Fruit fly (Drosophila melanogaster) whole organism, embryonic: Measurements from ENCODE around the gene CG43448.

Source experiments
- Abd-B ChIP-seq: fragments of 200-800 bp; sonication (Bioruptor generic); optimal IDR thresholded peaks from 2 replicates; lab custom pipeline; 2018; ENCODE audit warnings: missing biosample characterization, mild to moderate bottlenecking, missing genetic modification characterization, moderate library complexity
- Antp ChIP-seq: fragments of 200-800 bp; sonication (Bioruptor generic); optimal IDR thresholded peaks from 3 replicates; lab custom pipeline; 2016; ENCODE audit warnings: missing biosample characterization, missing genetic modification characterization
- C15 ChIP-seq: fragments of 200-800 bp; sonication (Bioruptor generic); IDR thresholded peaks from 3 replicates; pipeline ENCODE4 v1.3.6; 2022; ENCODE audit warnings: missing biosample characterization, missing genetic modification characterization
- CG10366 ChIP-seq: fragments of 200-800 bp; sonication (Bioruptor generic); IDR thresholded peaks from 2 replicates; pipeline ENCODE4 v1.3.6; 2022; ENCODE audit warnings: missing biosample characterization, missing genetic modification characterization
- CG10959 ChIP-seq: fragments of 200-800 bp; sonication (Bioruptor generic); IDR thresholded peaks from 2 replicates; pipeline ENCODE4 v1.3.6; 2022; ENCODE audit warnings: missing biosample characterization, missing genetic modification characterization
- CG12155 ChIP-seq: fragments of 200-800 bp; sonication (Bioruptor generic); optimal IDR thresholded peaks from 3 replicates; lab custom pipeline; 2016; ENCODE audit warnings: missing biosample characterization, missing genetic modification characterization
- CG16813 ChIP-seq: fragments of 200-800 bp; sonication (Bioruptor generic); IDR thresholded peaks from 3 replicates; pipeline ENCODE4 v1.3.6; 2022; ENCODE audit warnings: missing biosample characterization, missing genetic modification characterization; ENCODE audit not compliant: partially characterized antibody
- CG17186 ChIP-seq: fragments of 200-800 bp; sonication (Bioruptor generic); optimal IDR thresholded peaks from 3 replicates; lab custom pipeline; 2017; ENCODE audit warnings: missing biosample characterization, missing genetic modification reagents, missing genetic modification characterization
- CG17359 ChIP-seq: fragments of 200-800 bp; sonication (Bioruptor generic); optimal IDR thresholded peaks from 3 replicates; lab custom pipeline; 2018; ENCODE audit warnings: missing biosample characterization, mild to moderate bottlenecking, missing genetic modification characterization, moderate library complexity
- CG17802 ChIP-seq: fragments of 200-800 bp; sonication (Bioruptor generic); optimal IDR thresholded peaks from 2 replicates; lab custom pipeline; 2018; ENCODE audit warnings: missing biosample characterization, mild to moderate bottlenecking, missing genetic modification characterization, moderate library complexity
- CG17829 ChIP-seq: fragments of 200-800 bp; optimal IDR thresholded peaks from 2 replicates; lab custom pipeline; 2019; ENCODE audit warnings: missing biosample characterization, mild to moderate bottlenecking, missing genetic modification characterization, moderate library complexity
- CG30431 ChIP-seq: fragments of 200-800 bp; sonication (Bioruptor generic); optimal IDR thresholded peaks from 2 replicates; lab custom pipeline; 2017; ENCODE audit warnings: missing biosample characterization, missing genetic modification characterization
- CG3407 ChIP-seq: fragments of 200-800 bp; sonication (Bioruptor generic); optimal IDR thresholded peaks from 2 replicates; lab custom pipeline; 2018; ENCODE audit warnings: missing biosample characterization, mild to moderate bottlenecking, missing genetic modification characterization
- CG34224 ChIP-seq: fragments of 200-800 bp; sonication (Bioruptor generic); IDR thresholded peaks from 3 replicates; pipeline ENCODE4 v1.3.6; 2022; ENCODE audit warnings: missing biosample characterization, missing genetic modification characterization; ENCODE audit not compliant: partially characterized antibody
- CG4707 ChIP-seq: fragments of 200-800 bp; sonication (Bioruptor generic); optimal IDR thresholded peaks from 2 replicates; lab custom pipeline; 2018; ENCODE audit warnings: missing biosample characterization, mild to moderate bottlenecking, missing genetic modification characterization, moderate library complexity
- CG6813 ChIP-seq: fragments of 200-800 bp; sonication (Bioruptor generic); optimal IDR thresholded peaks from 2 replicates; lab custom pipeline; 2017; ENCODE audit warnings: missing biosample characterization, missing genetic modification characterization, mild to moderate bottlenecking, moderate library complexity, missing genetic modification reagents
- CG7556 ChIP-seq: fragments of 200-800 bp; sonication (Bioruptor generic); optimal IDR thresholded peaks from 2 replicates; lab custom pipeline; 2017; ENCODE audit warnings: missing biosample characterization, mild to moderate bottlenecking, missing genetic modification characterization
- Dip3 ChIP-seq: fragments of 200-800 bp; sonication (Bioruptor generic); optimal IDR thresholded peaks from 3 replicates; lab custom pipeline; 2016; ENCODE audit warnings: missing biosample characterization, missing genetic modification characterization
- Eip74EF ChIP-seq, 2 experiments: fragments of 200-800 bp in 1 of 2; fragments of >200 bp in 1 of 2; sonication (Bioruptor generic) in 1 of 2; optimal IDR thresholded peaks; 2 replicates each; lab custom pipeline; 2017 to 2019; ENCODE audit warnings: missing biosample characterization in 2 of 2, missing genetic modification characterization in 2 of 2, mild to moderate bottlenecking in 1 of 2, moderate library complexity in 1 of 2
- HLH4C ChIP-seq: fragments of 200-800 bp; sonication (Bioruptor generic); IDR thresholded peaks from 3 replicates; pipeline ENCODE4 v1.3.6; 2022; ENCODE audit warnings: missing biosample characterization, missing genetic modification characterization; ENCODE audit not compliant: partially characterized antibody
- Hr39 ChIP-seq: fragments of >200 bp; optimal IDR thresholded peaks from 2 replicates; lab custom pipeline; 2017
- Med ChIP-seq: fragments of 200-800 bp; sonication (Bioruptor generic); peaks from one replicate; lab custom pipeline; 2016; ENCODE audit warnings: missing biosample characterization, missing genetic modification characterization, mild to moderate bottlenecking, inconsistent platforms, moderate library complexity
- NfI ChIP-seq: fragments of 200-800 bp; sonication (Bioruptor generic); optimal IDR thresholded peaks from 3 replicates; lab custom pipeline; 2018; ENCODE audit warnings: missing biosample characterization, mild to moderate bottlenecking, missing genetic modification characterization, moderate library complexity
- Rfx ChIP-seq: fragments of 200-800 bp; sonication (Bioruptor generic); IDR thresholded peaks from 2 replicates; pipeline ENCODE4 v1.3.6; 2022; ENCODE audit warnings: missing biosample characterization, missing genetic modification characterization
- Stat92E ChIP-seq, 3 experiments: fragments of >200 bp in 2 of 3; fragments of 200-800 bp in 1 of 3; sonication (Bioruptor generic) in 1 of 3; optimal IDR thresholded peaks; 2 replicates each; lab custom pipeline; 2017 to 2019; ENCODE audit warnings: missing biosample characterization in 3 of 3, missing genetic modification characterization in 3 of 3, mild to moderate bottlenecking in 1 of 3, moderate library complexity in 1 of 3
- YL-1 ChIP-seq: fragments of 200-800 bp; sonication (Bioruptor generic); optimal IDR thresholded peaks from 3 replicates; lab custom pipeline; 2017; ENCODE audit warnings: missing biosample characterization, mild to moderate bottlenecking, missing genetic modification characterization
- ash1 ChIP-seq: fragments of 200-800 bp; sonication (Bioruptor generic); optimal IDR thresholded peaks from 2 replicates; lab custom pipeline; 2018; ENCODE audit warnings: missing biosample characterization, mild to moderate bottlenecking, missing genetic modification characterization
- disco-r ChIP-seq: fragments of 200-800 bp; sonication (Bioruptor generic); optimal IDR thresholded peaks from 2 replicates; lab custom pipeline; 2016; ENCODE audit warnings: missing biosample characterization, missing genetic modification characterization
- en ChIP-seq: fragments of 200-800 bp; sonication (Bioruptor generic); optimal IDR thresholded peaks from 2 replicates; lab custom pipeline; 2016; ENCODE audit warnings: missing biosample characterization, missing genetic modification characterization
- eyg ChIP-seq: fragments of 200-800 bp; sonication (Bioruptor generic); optimal IDR thresholded peaks from 3 replicates; lab custom pipeline; 2016; ENCODE audit warnings: missing biosample characterization, missing genetic modification characterization
- ftz-f1 ChIP-seq: fragments of 200-800 bp; sonication (Bioruptor generic); optimal IDR thresholded peaks from 2 replicates; lab custom pipeline; 2016; ENCODE audit warnings: missing biosample characterization, missing genetic modification characterization
- gce ChIP-seq: fragments of 200-800 bp; sonication (Bioruptor generic); IDR thresholded peaks from 3 replicates; pipeline ENCODE4 v1.3.6; 2022; ENCODE audit warnings: missing biosample characterization, missing genetic modification characterization
- grau ChIP-seq: fragments of 200-800 bp; optimal IDR thresholded peaks from 3 replicates; lab custom pipeline; 2019; ENCODE audit warnings: missing biosample characterization, mild to moderate bottlenecking, missing genetic modification characterization, moderate library complexity
- gsb ChIP-seq: fragments of 200-800 bp; sonication (Bioruptor generic); IDR thresholded peaks from 2 replicates; pipeline ENCODE4 v1.3.6; 2022; ENCODE audit warnings: missing biosample characterization, missing genetic modification characterization
- h ChIP-seq: fragments of >200 bp; optimal IDR thresholded peaks from 2 replicates; lab custom pipeline; 2017
- hth ChIP-seq: fragments of >200 bp; optimal IDR thresholded peaks from 2 replicates; lab custom pipeline; 2017; ENCODE audit warnings: inconsistent platforms
- jumu ChIP-seq: fragments of 200-800 bp; sonication (Bioruptor generic); optimal IDR thresholded peaks from 3 replicates; lab custom pipeline; 2016; ENCODE audit warnings: missing biosample characterization, missing genetic modification characterization
- lov ChIP-seq, 2 experiments: fragments of 200-800 bp in 1 of 2; fragments of >200 bp in 1 of 2; sonication (Bioruptor generic) in 1 of 2; IDR thresholded peaks in 1 of 2; optimal IDR thresholded peaks in 1 of 2; 2 replicates in 1 of 2; 3 replicates in 1 of 2; pipeline versions ENCODE4 v1.3.6 to Lab custom; 2017 to 2022; ENCODE audit warnings: missing biosample characterization in 1 of 2, missing genetic modification characterization in 1 of 2
- mirr ChIP-seq: fragments of 200-800 bp; sonication (Bioruptor generic); optimal IDR thresholded peaks from 3 replicates; lab custom pipeline; 2018; ENCODE audit warnings: missing biosample characterization, mild to moderate bottlenecking, missing genetic modification characterization
- nau ChIP-seq: fragments of 200-800 bp; sonication (Bioruptor generic); optimal IDR thresholded peaks from 3 replicates; lab custom pipeline; 2017; ENCODE audit warnings: missing biosample characterization, mild to moderate bottlenecking, missing genetic modification characterization, missing genetic modification reagents
- pb ChIP-seq: fragments of 200-800 bp; sonication (Bioruptor generic); optimal IDR thresholded peaks from 3 replicates; lab custom pipeline; 2016; ENCODE audit warnings: missing biosample characterization, missing genetic modification characterization
- pho ChIP-seq: fragments of 200-800 bp; sonication (Bioruptor generic); optimal IDR thresholded peaks from 2 replicates; lab custom pipeline; 2016; ENCODE audit warnings: missing biosample characterization, missing genetic modification characterization
- run ChIP-seq: fragments of 200-800 bp; sonication (Bioruptor generic); optimal IDR thresholded peaks from 3 replicates; lab custom pipeline; 2018; ENCODE audit warnings: missing biosample characterization, mild to moderate bottlenecking, missing genetic modification characterization
- tap ChIP-seq: fragments of 200-800 bp; optimal IDR thresholded peaks from 3 replicates; lab custom pipeline; 2019; ENCODE audit warnings: missing biosample characterization, mild to moderate bottlenecking, missing genetic modification characterization, moderate library complexity
- tio ChIP-seq: fragments of 200-800 bp; sonication (Bioruptor generic); optimal IDR thresholded peaks from 2 replicates; lab custom pipeline; 2017; ENCODE audit warnings: missing biosample characterization, missing genetic modification characterization, inconsistent platforms
- tna ChIP-seq: fragments of 200-800 bp; sonication (Bioruptor generic); IDR thresholded peaks from 2 replicates; pipeline ENCODE4 v1.3.6; 2022; ENCODE audit warnings: missing biosample characterization, missing genetic modification characterization; ENCODE audit not compliant: partially characterized antibody
- wdn ChIP-seq: fragments of 200-800 bp; sonication (Bioruptor generic); IDR thresholded peaks from 2 replicates; pipeline ENCODE4 v1.3.6; 2022; ENCODE audit warnings: missing biosample characterization, missing genetic modification characterization
- wor ChIP-seq: fragments of 200-800 bp; sonication (Bioruptor generic); IDR thresholded peaks from 2 replicates; pipeline ENCODE4 v1.3.6; 2022; ENCODE audit warnings: missing biosample characterization, missing genetic modification characterization
- zen ChIP-seq: fragments of 200-800 bp; sonication (Bioruptor generic); optimal IDR thresholded peaks from 3 replicates; lab custom pipeline; 2018; ENCODE audit warnings: missing biosample characterization, mild to moderate bottlenecking, missing genetic modification characterization, moderate library complexity
- zfh2 ChIP-seq: fragments of 200-800 bp; sonication (Bioruptor generic); optimal IDR thresholded peaks from 2 replicates; lab custom pipeline; 2016; ENCODE audit warnings: missing biosample characterization, missing genetic modification characterization

The CG43448 gene

dm6 chr3R:30200091-30200698, 37.3 kb downstream of the CG43448 start (continued):
- TF ChIP-seq jumu (GFP tag; lab: Kevin White, UChicago) (no peak), CG17359 (tag; lab: Kevin White, UChicago) (peak; percentile 18), CG30431 (GFP tag; lab: Kevin White, UChicago) (no peak), grau (tag; lab: Kevin White, UChicago) (peak; percentile 33), Abd-B (no peak), Hr39 (lab: Kevin White, UChicago) (no peak), CG10959 (GFP tag; lab: Robert Waterston, UW) (no peak), lov (optimal IDR thresholded peaks at IDR 0.05; lab: Kevin White, UChicago) (no peak), lov (GFP tag; IDR thresholded peaks at IDR 0.05; lab: Robert Waterston, UW) (no peak), en (GFP tag; lab: Kevin White, UChicago) (no peak), Antp (GFP tag; lab: Kevin White, UChicago) (peak; percentile 24), CG17802 (no peak), CG34224 (GFP tag; lab: Robert Waterston, UW) (no peak), tio (GFP tag; lab: Kevin White, UChicago) (no peak), CG3407 (GFP tag; lab: Kevin White, UChicago) (no peak), CG6813 (GFP tag; lab: Kevin White, UChicago) (no peak), CG16813 (GFP tag; lab: Robert Waterston, UW) (no peak), C15 (GFP tag; lab: Robert Waterston, UW) (no peak), wor (GFP tag; lab: Robert Waterston, UW) (no peak), CG10366 (GFP tag; lab: Robert Waterston, UW) (no peak), tap (no peak), mirr (GFP tag; lab: Kevin White, UChicago) (peak; percentile 22), tna (GFP tag; lab: Robert Waterston, UW) (no peak), h (lab: Kevin White, UChicago) (no peak), eyg (GFP tag; lab: Kevin White, UChicago) (no peak), Eip74EF (GFP tag; optimal IDR thresholded peaks at IDR 0.05; lab: Kevin White, UChicago) (no peak), hth (no peak), ash1 (GFP tag; lab: Kevin White, UChicago) (no peak), CG17829 (tag; lab: Kevin White, UChicago) (no peak), disco-r (GFP tag; lab: Kevin White, UChicago) (no peak), gsb (GFP tag; lab: Robert Waterston, UW) (no peak), Dip3 (peak; percentile 27), run (no peak), NfI (GFP tag; lab: Kevin White, UChicago) (no peak), HLH4C (no peak), zfh2 (GFP tag; lab: Kevin White, UChicago) (peak; percentile 11), ftz-f1 (GFP tag; lab: Kevin White, UChicago) (no peak), wdn (GFP tag; lab: Robert Waterston, UW) (0 out of 2 replicates have a peak, but pooled peaks have one; percentile 26), nau (GFP tag; lab: Kevin White, UChicago) (no peak), Med (GFP tag; lab: Kevin White, UChicago) (peak; percentile 78), pb (GFP tag; lab: Kevin White, UChicago) (no peak), YL-1 (GFP tag; lab: Kevin White, UChicago) (no peak), gce (GFP tag; lab: Robert Waterston, UW) (no peak), CG17186 (GFP tag; lab: Kevin White, UChicago) (no peak), pho (GFP tag; lab: Kevin White, UChicago) (no peak), CG4707 (GFP tag; lab: Kevin White, UChicago) (no peak), CG7556 (GFP tag; lab: Kevin White, UChicago) (no peak), zen (tag; lab: Kevin White, UChicago) (no peak), Rfx (GFP tag; lab: Robert Waterston, UW) (peak; percentile 26; the same call in 1 of the 2 replicates), CG12155 (peak; percentile 18), Stat92E (GFP tag; optimal IDR thresholded peaks at IDR 0.05; lab: Kevin White, UChicago) (no peak)
